Worm (Caenorhabditis elegans) whole organism, L4 larva: ENCODE measurements around the gene C48B4.12.

Experiments
- R02D3.7 ChIP-seq: fragments of 150-350 bp; sonication (generic microtip); optimal IDR thresholded peaks from 3 replicates; lab custom pipeline; 2014; ENCODE audit warnings: missing biosample characterization, missing genetic modification characterization
- Y105C5A.15 ChIP-seq: fragments of 200-800 bp; sonication (Bioruptor generic); IDR thresholded peaks from 2 replicates; pipeline ENCODE4 v1.3.6; 2022; ENCODE audit warnings: missing genetic modification characterization, missing compliant biosample characterization
- Y5F2A.4 ChIP-seq: fragments of 200-800 bp; sonication (Bioruptor generic); optimal IDR thresholded peaks from 2 replicates; lab custom pipeline; 2018; ENCODE audit warnings: mild to moderate bottlenecking, missing genetic modification characterization, missing compliant biosample characterization
- Y75B8A.6 ChIP-seq: fragments of 200-800 bp; sonication (Bioruptor generic); IDR thresholded peaks from 2 replicates; pipeline ENCODE4 v1.3.6; 2022; ENCODE audit warnings: missing genetic modification reagents, missing genetic modification characterization, missing compliant biosample characterization
- aly-2 ChIP-seq: sonication (generic microtip); optimal IDR thresholded peaks from 2 replicates; lab custom pipeline; 2018; ENCODE audit warnings: missing biosample characterization, missing genetic modification characterization
- arid-1 ChIP-seq: fragments of 200-800 bp; sonication (Bioruptor generic); conservative IDR thresholded peaks from 2 replicates; pipeline ENCODE4 v1.3.6; 2022; ENCODE audit warnings: missing genetic modification reagents, missing genetic modification characterization, missing compliant biosample characterization
- ceh-32 ChIP-seq: sonication (generic microtip); optimal IDR thresholded peaks from 2 replicates; lab custom pipeline; 2016; ENCODE audit warnings: mild to moderate bottlenecking, missing genetic modification characterization, missing compliant biosample characterization; ENCODE audit not compliant: poor library complexity
- ceh-44 ChIP-seq: fragments of 200-800 bp; sonication (Bioruptor generic); IDR thresholded peaks from 2 replicates; pipeline ENCODE4 v1.3.6; 2022; ENCODE audit warnings: missing genetic modification reagents, missing genetic modification characterization, missing compliant biosample characterization
- ctbp-1 ChIP-seq: fragments of 200-800 bp; sonication (Bioruptor generic); IDR thresholded peaks from 2 replicates; pipeline ENCODE4 v1.3.6; 2022; ENCODE audit warnings: missing genetic modification reagents, missing genetic modification characterization, missing compliant biosample characterization
- daf-12 ChIP-seq: fragments of 150-350 bp; optimal IDR thresholded peaks from 2 replicates; lab custom pipeline; 2014; ENCODE audit warnings: missing biosample characterization, missing genetic modification reagents, missing genetic modification characterization
- daf-8 ChIP-seq: fragments of 200-800 bp; sonication (Bioruptor generic); IDR thresholded peaks from 2 replicates; pipeline ENCODE4 v1.3.6; 2022; ENCODE audit warnings: missing genetic modification characterization, missing compliant biosample characterization
- dmd-9 ChIP-seq: fragments of 200-800 bp; sonication (Bioruptor generic); IDR thresholded peaks from 2 replicates; pipeline ENCODE4 v1.3.6; 2022; ENCODE audit warnings: missing genetic modification reagents, missing genetic modification characterization, missing compliant biosample characterization
- dpl-1 ChIP-seq: fragments of 150-350 bp; optimal IDR thresholded peaks from 2 replicates; lab custom pipeline; 2014; ENCODE audit warnings: missing biosample characterization, missing genetic modification reagents, missing genetic modification characterization
- duxl-1 ChIP-seq: sonication (generic microtip); optimal IDR thresholded peaks from 2 replicates; lab custom pipeline; 2016; ENCODE audit warnings: mild to moderate bottlenecking, missing genetic modification characterization, moderate library complexity, missing compliant biosample characterization; ENCODE audit not compliant: poor library complexity
- dve-1 ChIP-seq: sonication (generic microtip); optimal IDR thresholded peaks from 2 replicates; lab custom pipeline; 2017; ENCODE audit warnings: antibody characterized with exemption, mild to moderate bottlenecking, missing genetic modification characterization, missing compliant biosample characterization; ENCODE audit not compliant: insufficient read depth
- hlh-30 ChIP-seq: sonication (generic microtip); optimal IDR thresholded peaks from 2 replicates; lab custom pipeline; 2017; ENCODE audit warnings: antibody characterized with exemption, mild to moderate bottlenecking, missing genetic modification characterization, missing compliant biosample characterization; ENCODE audit not compliant: insufficient read depth
- lim-7 ChIP-seq: fragments of 200-800 bp; sonication (Bioruptor generic); IDR thresholded peaks from 2 replicates; pipeline ENCODE4 v1.3.6; 2022; ENCODE audit warnings: missing genetic modification characterization, missing compliant biosample characterization
- lin-13 ChIP-seq: fragments of 150-350 bp; optimal IDR thresholded peaks from 2 replicates; lab custom pipeline; 2014; ENCODE audit warnings: missing biosample characterization, missing genetic modification reagents, missing genetic modification characterization
- lin-38 ChIP-seq: fragments of 200-800 bp; sonication (Bioruptor generic); IDR thresholded peaks from 2 replicates; pipeline ENCODE4 v1.3.6; 2022; ENCODE audit warnings: missing genetic modification reagents, missing genetic modification characterization, missing compliant biosample characterization
- lin-39 ChIP-seq: fragments of 150-350 bp; optimal IDR thresholded peaks from 2 replicates; lab custom pipeline; 2014; ENCODE audit warnings: missing biosample characterization, missing genetic modification reagents, missing genetic modification characterization
- lsy-2 ChIP-seq, 2 experiments: fragments of 150-350 bp in 1 of 2; sonication (generic microtip) in 1 of 2; optimal IDR thresholded peaks; 2 replicates each; lab custom pipeline; 2014 to 2017; ENCODE audit warnings: missing biosample characterization in 2 of 2, missing genetic modification characterization in 2 of 2
- madf-5 ChIP-seq, 2 experiments: fragments of 200-800 bp; sonication (Bioruptor generic); IDR thresholded peaks; 2 replicates each; pipeline ENCODE4 v1.3.6; 2022; ENCODE audit warnings: missing compliant biosample characterization in 2 of 2, missing genetic modification characterization in 2 of 2
- mdl-1 ChIP-seq, 2 experiments: fragments of 150-350 bp in 1 of 2; sonication (generic microtip) in 1 of 2; optimal IDR thresholded peaks; 2 replicates each; lab custom pipeline; 2014 to 2017; ENCODE audit warnings: missing biosample characterization in 2 of 2, missing genetic modification characterization in 2 of 2
- mdt-29 ChIP-seq: fragments of 200-800 bp; sonication (Bioruptor generic); IDR thresholded peaks from 2 replicates; pipeline ENCODE4 v1.3.6; 2022; ENCODE audit warnings: missing genetic modification reagents, missing genetic modification characterization, missing compliant biosample characterization
- mep-1 ChIP-seq: fragments of 150-350 bp; sonication (generic microtip); optimal IDR thresholded peaks from 3 replicates; lab custom pipeline; 2014; ENCODE audit warnings: missing biosample characterization, missing genetic modification characterization
- mes-2 ChIP-seq: sonication (generic microtip); optimal IDR thresholded peaks from 2 replicates; lab custom pipeline; 2016; ENCODE audit warnings: missing genotype, mild to moderate bottlenecking, missing genetic modification characterization, missing compliant biosample characterization; ENCODE audit not compliant: poor library complexity, severe bottlenecking
- mxl-2 ChIP-seq: fragments of 200-800 bp; sonication (Bioruptor generic); conservative IDR thresholded peaks from 2 replicates; pipeline ENCODE4 v1.3.6; 2022; ENCODE audit warnings: missing genetic modification reagents, missing genetic modification characterization, missing compliant biosample characterization
- mxl-3 ChIP-seq: fragments of 200-800 bp; sonication (Bioruptor generic); optimal IDR thresholded peaks from 2 replicates; lab custom pipeline; 2018; ENCODE audit warnings: mild to moderate bottlenecking, missing genetic modification characterization, missing compliant biosample characterization
- nhr-102 ChIP-seq: sonication (generic microtip); optimal IDR thresholded peaks from 2 replicates; lab custom pipeline; 2016; ENCODE audit warnings: mild to moderate bottlenecking, missing genetic modification characterization, moderate library complexity, missing compliant biosample characterization
- nhr-28 ChIP-seq: fragments of 150-350 bp; optimal IDR thresholded peaks from 2 replicates; lab custom pipeline; 2014; ENCODE audit warnings: missing biosample characterization, missing genetic modification characterization
- nhr-41 ChIP-seq: fragments of 200-800 bp; sonication (Bioruptor generic); IDR thresholded peaks from 2 replicates; pipeline ENCODE4 v1.3.6; 2022; ENCODE audit warnings: missing genetic modification reagents, missing genetic modification characterization, missing compliant biosample characterization
- nhr-48 ChIP-seq: sonication (generic microtip); optimal IDR thresholded peaks from 2 replicates; lab custom pipeline; 2016; ENCODE audit warnings: mild to moderate bottlenecking, missing genetic modification characterization, missing compliant biosample characterization
- nhr-6 ChIP-seq: fragments of 150-350 bp; optimal IDR thresholded peaks from 2 replicates; lab custom pipeline; 2014; ENCODE audit warnings: missing biosample characterization, missing genetic modification characterization
- pha-4 ChIP-seq, 2 experiments: fragments of 150-350 bp in 1 of 2; fragments of 200-800 bp in 1 of 2; sonication (Bioruptor generic) in 1 of 2; IDR thresholded peaks in 1 of 2; optimal IDR thresholded peaks in 1 of 2; 2 replicates each; pipeline versions ENCODE4 v1.3.6 to Lab custom; 2014 to 2022; ENCODE audit warnings: missing genetic modification characterization in 2 of 2, missing genetic modification reagents in 2 of 2, missing biosample characterization in 1 of 2, missing compliant biosample characterization in 1 of 2
- php-3 ChIP-seq: fragments of 200-800 bp; sonication (Bioruptor generic); IDR thresholded peaks from 2 replicates; pipeline ENCODE4 v1.3.6; 2022; ENCODE audit warnings: missing genetic modification reagents, missing genetic modification characterization, missing compliant biosample characterization
- pqm-1 ChIP-seq: sonication (generic microtip); optimal IDR thresholded peaks from 2 replicates; lab custom pipeline; 2017; ENCODE audit warnings: missing biosample characterization, missing genetic modification characterization
- rbr-2 ChIP-seq: sonication (generic microtip); optimal IDR thresholded peaks from 2 replicates; lab custom pipeline; 2016; ENCODE audit warnings: missing genotype, missing genetic modification characterization, missing compliant biosample characterization
- saeg-2 ChIP-seq: fragments of 200-800 bp; sonication (Bioruptor generic); IDR thresholded peaks from 2 replicates; pipeline ENCODE4 v1.3.6; 2022; ENCODE audit warnings: missing genetic modification reagents, missing genetic modification characterization, missing compliant biosample characterization
- sdz-12 ChIP-seq: fragments of 200-800 bp; sonication (Bioruptor generic); optimal IDR thresholded peaks from 2 replicates; lab custom pipeline; 2018; ENCODE audit warnings: mild to moderate bottlenecking, missing genetic modification characterization, missing compliant biosample characterization
- snpc-1.2 ChIP-seq: fragments of 200-800 bp; sonication (Bioruptor generic); IDR thresholded peaks from 2 replicates; pipeline ENCODE4 v1.3.6; 2022; ENCODE audit warnings: missing genetic modification reagents, missing genetic modification characterization, missing compliant biosample characterization
- snpc-4 ChIP-seq: fragments of 150-350 bp; optimal IDR thresholded peaks from 2 replicates; lab custom pipeline; 2014; ENCODE audit warnings: missing biosample characterization, missing genetic modification characterization
- tra-1 ChIP-seq: fragments of 200-800 bp; sonication (Bioruptor generic); IDR thresholded peaks from 2 replicates; pipeline ENCODE4 v1.3.6; 2022; ENCODE audit warnings: missing genetic modification reagents, missing genetic modification characterization, missing compliant biosample characterization
- unc-62 ChIP-seq, 3 experiments: fragments of 150-350 bp in 1 of 3; sonication (generic microtip); optimal IDR thresholded peaks in 2 of 3; peaks in 1 of 3; 1 replicate in 1 of 3; 2 replicates in 2 of 3; lab custom pipeline; 2014 to 2017; ENCODE audit warnings: missing biosample characterization in 3 of 3, missing genetic modification characterization in 3 of 3, missing genetic modification reagents in 3 of 3, missing genotype in 1 of 3
- zag-1 ChIP-seq: fragments of 150-350 bp; optimal IDR thresholded peaks from 2 replicates; lab custom pipeline; 2014; ENCODE audit warnings: missing biosample characterization, missing genetic modification characterization
- zfp-2 ChIP-seq: sonication (generic microtip); optimal IDR thresholded peaks from 2 replicates; lab custom pipeline; 2016; ENCODE audit warnings: mild to moderate bottlenecking, missing genetic modification characterization, missing compliant biosample characterization
- zip-11 ChIP-seq: fragments of 200-800 bp; sonication (Bioruptor generic); IDR thresholded peaks from 2 replicates; pipeline ENCODE4 v1.3.6; 2022; ENCODE audit warnings: missing genetic modification characterization, missing compliant biosample characterization
- zip-2 ChIP-seq: fragments of 150-350 bp; optimal IDR thresholded peaks from 2 replicates; lab custom pipeline; 2014; ENCODE audit warnings: missing biosample characterization, missing genetic modification characterization
- ztf-11 ChIP-seq: fragments of 150-350 bp; optimal IDR thresholded peaks from 2 replicates; lab custom pipeline; 2014; ENCODE audit warnings: missing biosample characterization, missing genetic modification characterization
- ztf-7 ChIP-seq: fragments of 150-350 bp; optimal IDR thresholded peaks from 2 replicates; lab custom pipeline; 2014; ENCODE audit warnings: missing biosample characterization, missing genetic modification characterization

C48B4.12 gene

DNA sequence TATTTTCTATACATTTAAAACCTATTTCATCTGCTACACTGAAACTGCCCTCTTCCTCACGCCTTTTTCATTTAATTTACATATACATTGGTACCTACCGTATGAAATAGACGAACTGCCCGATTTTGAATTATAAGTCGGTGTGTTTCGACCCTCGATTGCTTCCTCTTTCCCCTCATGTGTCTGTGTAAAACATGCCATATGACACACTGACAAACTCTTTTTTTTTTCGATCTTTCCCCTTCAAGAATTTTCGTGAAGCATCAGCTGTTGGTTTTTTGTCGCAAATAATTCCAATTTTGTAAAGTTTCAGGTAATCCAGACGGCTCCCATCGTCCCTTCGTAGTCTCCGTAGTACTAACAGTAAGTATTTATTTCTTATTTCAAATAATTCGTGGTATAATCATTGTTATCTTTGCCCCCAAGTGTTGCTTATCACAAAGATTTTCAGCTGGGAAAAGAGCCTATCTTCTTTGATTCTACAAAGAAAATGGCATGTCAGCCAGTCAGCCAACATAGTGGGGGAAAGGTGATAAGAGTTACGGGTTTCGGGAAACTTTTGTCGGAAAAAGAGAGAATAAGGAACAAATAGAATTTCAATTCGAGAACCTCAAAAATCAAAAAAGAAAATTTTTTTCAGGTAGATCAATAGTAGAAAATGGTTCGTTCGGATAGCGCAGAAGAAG lies 24.8 kb downstream of the C48B4.12 start (continued):
- TF ChIP-seq pha-4 (GFP tag; IDR thresholded peaks at IDR 0.05; lab: Robert Waterston, UW) (no peak), pha-4 (tag; optimal IDR thresholded peaks at IDR 0.05; lab: Kevin White, UChicago) (no peak), Y105C5A.15 (no peak), dve-1 (peak; percentile 57), zip-11 (no peak), snpc-4 (tag; lab: Kevin White, UChicago) (no peak), mxl-3 (GFP tag; lab: Kevin White, UChicago) (no peak), nhr-41 (no peak), arid-1 (GFP tag; lab: Robert Waterston, UW) (no peak), lin-38 (GFP tag; lab: Robert Waterston, UW) (no peak), snpc-1.2 (GFP tag; lab: Robert Waterston, UW) (no peak), dpl-1 (GFP tag; lab: Kevin White, UChicago) (no peak), lin-39 (tag; lab: Kevin White, UChicago) (no peak), lim-7 (no peak), mes-2 (tag; lab: Kevin White, UChicago) (peak; percentile 11), daf-12 (tag; lab: Kevin White, UChicago) (no peak), R02D3.7 (tag; lab: Kevin White, UChicago) (no peak), lin-13 (no peak), sdz-12 (no peak), ceh-44 (no peak), pqm-1 (tag; lab: Kevin White, UChicago) (peak; percentile 87), lsy-2 (tag; optimal IDR thresholded peaks at IDR 0.05; lab: Kevin White, UChicago) (peak in 1 of 2 experiments; percentile 28), hlh-30 (tag; lab: Kevin White, UChicago) (peak; percentile 55), saeg-2 (GFP tag; lab: Robert Waterston, UW) (no peak), nhr-6 (no peak), php-3 (GFP tag; lab: Robert Waterston, UW) (no peak), aly-2 (tag; lab: Kevin White, UChicago) (no peak), ctbp-1 (no peak), zag-1 (no peak), mdt-29 (GFP tag; lab: Robert Waterston, UW) (no peak), ceh-32 (tag; lab: Kevin White, UChicago) (no peak), mep-1 (peak; percentile 5), tra-1 (GFP tag; lab: Robert Waterston, UW) (no peak), ztf-7 (tag; lab: Kevin White, UChicago) (no peak), ztf-11 (tag; lab: Kevin White, UChicago) (no peak), nhr-28 (tag; lab: Kevin White, UChicago) (peak; percentile 77), daf-8 (GFP tag; lab: Robert Waterston, UW) (no peak), mxl-2 (GFP tag; lab: Robert Waterston, UW) (no peak), zfp-2 (tag; lab: Kevin White, UChicago) (no peak), Y75B8A.6 (no peak), nhr-102 (tag; lab: Kevin White, UChicago) (no peak), madf-5 (GFP tag; IDR thresholded peaks at IDR 0.05; lab: Robert Waterston, UW) (no peak), nhr-48 (tag; lab: Kevin White, UChicago) (no peak), Y5F2A.4 (GFP tag; lab: Kevin White, UChicago) (no peak), duxl-1 (tag; lab: Kevin White, UChicago) (no peak), zip-2 (tag; lab: Kevin White, UChicago) (no peak), rbr-2 (tag; lab: Kevin White, UChicago) (no peak), mdl-1 (tag; optimal IDR thresholded peaks at IDR 0.05; lab: Kevin White, UChicago) (no peak), dmd-9 (GFP tag; lab: Robert Waterston, UW) (no peak), unc-62 (GFP tag; optimal IDR thresholded peaks at IDR 0.05 in 1 of 2; lab: Kevin White, UChicago) (no peak), unc-62 (tag; optimal IDR thresholded peaks at IDR 0.05; lab: Kevin White, UChicago) (no peak)
